Fruit fly (Drosophila melanogaster) whole organism, embryonic: Measurements from ENCODE around the gene CG3517.

ENCODE experiments used
- Aef1 ChIP-seq: fragments of 200-800 bp; sonication (Bioruptor generic); IDR thresholded peaks from 3 replicates; pipeline ENCODE4 v1.3.6; 2022; ENCODE audit warnings: missing biosample characterization, missing genetic modification characterization
- CG1024 ChIP-seq: fragments of 200-800 bp; sonication (Bioruptor generic); IDR thresholded peaks from 2 replicates; pipeline ENCODE4 v1.3.6; 2022; ENCODE audit warnings: missing biosample characterization, missing genetic modification characterization
- CG10462 ChIP-seq: fragments of 200-800 bp; sonication (Bioruptor generic); optimal IDR thresholded peaks from 2 replicates; lab custom pipeline; 2016; ENCODE audit warnings: missing biosample characterization, missing genetic modification characterization
- CG11456 ChIP-seq: fragments of 200-800 bp; sonication (Bioruptor generic); IDR thresholded peaks from 3 replicates; pipeline ENCODE4 v1.3.6; 2022; ENCODE audit warnings: missing biosample characterization, missing genetic modification characterization
- CG11695 ChIP-seq: fragments of 200-800 bp; sonication (Bioruptor generic); IDR thresholded peaks from 3 replicates; pipeline ENCODE4 v1.3.6; 2022; ENCODE audit warnings: missing biosample characterization, missing genetic modification characterization
- CG13894 ChIP-seq: fragments of 200-800 bp; sonication (Bioruptor generic); optimal IDR thresholded peaks from 3 replicates; lab custom pipeline; 2018; ENCODE audit warnings: missing biosample characterization, mild to moderate bottlenecking, missing genetic modification characterization, moderate library complexity
- CG15514 ChIP-seq: fragments of 200-800 bp; sonication (Bioruptor generic); optimal IDR thresholded peaks from 3 replicates; lab custom pipeline; 2017; ENCODE audit warnings: missing biosample characterization, missing genetic modification characterization, mild to moderate bottlenecking, moderate library complexity, missing genetic modification reagents
- CG1602 ChIP-seq: fragments of 200-800 bp; sonication (Bioruptor generic); optimal IDR thresholded peaks from 3 replicates; lab custom pipeline; 2016; ENCODE audit warnings: missing biosample characterization, missing genetic modification characterization
- CG1603 ChIP-seq: fragments of 200-800 bp; sonication (Bioruptor generic); optimal IDR thresholded peaks from 2 replicates; lab custom pipeline; 2019; ENCODE audit warnings: missing biosample characterization, mild to moderate bottlenecking, missing genetic modification characterization, moderate library complexity
- CG17186 ChIP-seq: fragments of 200-800 bp; sonication (Bioruptor generic); optimal IDR thresholded peaks from 3 replicates; lab custom pipeline; 2017; ENCODE audit warnings: missing biosample characterization, missing genetic modification reagents, missing genetic modification characterization
- CG17802 ChIP-seq: fragments of 200-800 bp; sonication (Bioruptor generic); optimal IDR thresholded peaks from 2 replicates; lab custom pipeline; 2018; ENCODE audit warnings: missing biosample characterization, mild to moderate bottlenecking, missing genetic modification characterization, moderate library complexity
- CG30020 ChIP-seq: fragments of 200-800 bp; optimal IDR thresholded peaks from 2 replicates; lab custom pipeline; 2019; ENCODE audit warnings: missing biosample characterization, mild to moderate bottlenecking, missing genetic modification characterization, moderate library complexity
- CG32772 ChIP-seq: fragments of 200-800 bp; sonication (Bioruptor generic); IDR thresholded peaks from 2 replicates; pipeline ENCODE4 v1.3.6; 2022; ENCODE audit warnings: missing biosample characterization, missing genetic modification characterization
- CG3407 ChIP-seq: fragments of 200-800 bp; sonication (Bioruptor generic); optimal IDR thresholded peaks from 2 replicates; lab custom pipeline; 2018; ENCODE audit warnings: missing biosample characterization, mild to moderate bottlenecking, missing genetic modification characterization
- CG4360 ChIP-seq: fragments of 200-800 bp; sonication (Bioruptor generic); IDR thresholded peaks from 2 replicates; pipeline ENCODE4 v1.3.6; 2022; ENCODE audit warnings: missing biosample characterization, missing genetic modification characterization
- CG6854 ChIP-seq: fragments of 200-800 bp; sonication (Bioruptor generic); optimal IDR thresholded peaks from 3 replicates; lab custom pipeline; 2017; ENCODE audit warnings: missing biosample characterization, mild to moderate bottlenecking, missing genetic modification characterization
- CG7928 ChIP-seq: fragments of 200-800 bp; sonication (Bioruptor generic); optimal IDR thresholded peaks from 2 replicates; lab custom pipeline; 2017; ENCODE audit warnings: missing biosample characterization, mild to moderate bottlenecking, missing genetic modification characterization
- CG8765 ChIP-seq: fragments of 200-800 bp; sonication (Bioruptor generic); IDR thresholded peaks from 2 replicates; pipeline ENCODE4 v1.3.6; 2022; ENCODE audit warnings: missing biosample characterization, missing genetic modification characterization
- CG8924 ChIP-seq: fragments of 200-800 bp; optimal IDR thresholded peaks from 3 replicates; lab custom pipeline; 2019; ENCODE audit warnings: missing biosample characterization, mild to moderate bottlenecking, missing genetic modification characterization, moderate library complexity
- Camta ChIP-seq: fragments of 200-800 bp; sonication (Bioruptor generic); optimal IDR thresholded peaks from 2 replicates; lab custom pipeline; 2016; ENCODE audit warnings: missing biosample characterization, missing genetic modification characterization
- Dbx ChIP-seq: fragments of 200-800 bp; sonication (Bioruptor generic); IDR thresholded peaks from 3 replicates; pipeline ENCODE4 v1.3.6; 2022; ENCODE audit warnings: missing biosample characterization, missing genetic modification characterization
- Doc2 ChIP-seq: fragments of 200-800 bp; sonication (Bioruptor generic); IDR thresholded peaks from 2 replicates; pipeline ENCODE4 v1.3.6; 2022; ENCODE audit warnings: missing biosample characterization, missing genetic modification characterization
- HLHmδ ChIP-seq: fragments of 200-800 bp; sonication (Bioruptor generic); optimal IDR thresholded peaks from 2 replicates; lab custom pipeline; 2018; ENCODE audit warnings: missing biosample characterization, mild to moderate bottlenecking, missing genetic modification characterization, moderate library complexity
- Hr78 ChIP-seq, 2 experiments: fragments of 200-800 bp in 1 of 2; fragments of >200 bp in 1 of 2; sonication (Bioruptor generic) in 1 of 2; optimal IDR thresholded peaks; 2 replicates each; lab custom pipeline; 2017 to 2019; ENCODE audit warnings: missing biosample characterization in 2 of 2, missing genetic modification characterization in 2 of 2, mild to moderate bottlenecking in 1 of 2, moderate library complexity in 1 of 2
- NFAT ChIP-seq: fragments of 200-800 bp; sonication (Bioruptor generic); IDR thresholded peaks from 2 replicates; pipeline ENCODE4 v1.3.6; 2022; ENCODE audit warnings: missing biosample characterization, missing genetic modification characterization
- Neu2 ChIP-seq: fragments of 200-800 bp; sonication (Bioruptor generic); optimal IDR thresholded peaks from 3 replicates; lab custom pipeline; 2016; ENCODE audit warnings: missing biosample characterization, missing genetic modification characterization, borderline replicate concordance
- Nf-YC ChIP-seq: fragments of 200-800 bp; optimal IDR thresholded peaks from 3 replicates; lab custom pipeline; 2019; ENCODE audit warnings: missing biosample characterization, mild to moderate bottlenecking, missing genetic modification characterization, moderate library complexity
- NfI ChIP-seq: fragments of 200-800 bp; sonication (Bioruptor generic); optimal IDR thresholded peaks from 3 replicates; lab custom pipeline; 2018; ENCODE audit warnings: missing biosample characterization, mild to moderate bottlenecking, missing genetic modification characterization, moderate library complexity
- Sox102F ChIP-seq: fragments of 200-800 bp; sonication (Bioruptor generic); optimal IDR thresholded peaks from 2 replicates; lab custom pipeline; 2018; ENCODE audit warnings: missing biosample characterization, mild to moderate bottlenecking, missing genetic modification characterization, moderate library complexity
- Xbp1 ChIP-seq: fragments of 200-800 bp; sonication (Bioruptor generic); optimal IDR thresholded peaks from 3 replicates; lab custom pipeline; 2016; ENCODE audit warnings: missing biosample characterization, mild to moderate bottlenecking, missing genetic modification characterization
- dmrt99B ChIP-seq: fragments of 200-800 bp; sonication (Bioruptor generic); optimal IDR thresholded peaks from 2 replicates; lab custom pipeline; 2018; ENCODE audit warnings: missing biosample characterization, mild to moderate bottlenecking, missing genetic modification characterization, moderate library complexity
- dpn ChIP-seq, 2 experiments: fragments of 200-800 bp; sonication (Bioruptor generic); optimal IDR thresholded peaks; 3 replicates each; lab custom pipeline; 2016; ENCODE audit warnings: missing biosample characterization in 2 of 2, missing genetic modification characterization in 2 of 2
- eyg ChIP-seq: fragments of 200-800 bp; sonication (Bioruptor generic); optimal IDR thresholded peaks from 3 replicates; lab custom pipeline; 2016; ENCODE audit warnings: missing biosample characterization, missing genetic modification characterization
- gcm ChIP-seq: fragments of 200-800 bp; sonication (Bioruptor generic); optimal IDR thresholded peaks from 2 replicates; lab custom pipeline; 2019; ENCODE audit warnings: missing biosample characterization, mild to moderate bottlenecking, missing genetic modification characterization, moderate library complexity
- gt ChIP-seq: fragments of 200-800 bp; sonication (Bioruptor generic); IDR thresholded peaks from 2 replicates; pipeline ENCODE4 v1.3.6; 2022; ENCODE audit warnings: missing biosample characterization, missing genetic modification characterization
- ham ChIP-seq: fragments of 200-800 bp; sonication (Bioruptor generic); IDR thresholded peaks from 2 replicates; pipeline ENCODE4 v1.3.6; 2022; ENCODE audit warnings: missing biosample characterization, missing genetic modification characterization
- hth ChIP-seq: fragments of >200 bp; optimal IDR thresholded peaks from 2 replicates; lab custom pipeline; 2017; ENCODE audit warnings: inconsistent platforms
- kay ChIP-seq: fragments of 200-800 bp; sonication (Bioruptor generic); optimal IDR thresholded peaks from 2 replicates; lab custom pipeline; 2016; ENCODE audit warnings: missing biosample characterization, missing genetic modification characterization
- knrl ChIP-seq: fragments of 200-800 bp; sonication (Bioruptor generic); IDR thresholded peaks from 3 replicates; pipeline ENCODE4 v1.3.6; 2022; ENCODE audit warnings: missing biosample characterization, missing genetic modification characterization; ENCODE audit not compliant: partially characterized antibody
- lilli ChIP-seq: fragments of 200-800 bp; sonication (Bioruptor generic); optimal IDR thresholded peaks from 3 replicates; lab custom pipeline; 2016; ENCODE audit warnings: missing biosample characterization, missing genetic modification characterization
- mam ChIP-seq: fragments of 200-800 bp; sonication (Bioruptor generic); optimal IDR thresholded peaks from 3 replicates; lab custom pipeline; 2016; ENCODE audit warnings: missing biosample characterization, missing genetic modification characterization
- pros ChIP-seq: fragments of 200-800 bp; sonication (Bioruptor generic); optimal IDR thresholded peaks from 3 replicates; lab custom pipeline; 2019; ENCODE audit warnings: missing biosample characterization, mild to moderate bottlenecking, missing genetic modification characterization, moderate library complexity
- psq ChIP-seq: fragments of 200-800 bp; sonication (Bioruptor generic); optimal IDR thresholded peaks from 2 replicates; lab custom pipeline; 2017; ENCODE audit warnings: missing biosample characterization, missing genetic modification characterization
- pum ChIP-seq: fragments of 200-800 bp; sonication (Bioruptor generic); optimal IDR thresholded peaks from 2 replicates; lab custom pipeline; 2016; ENCODE audit warnings: missing biosample characterization, missing genetic modification characterization
- schlank ChIP-seq: fragments of 200-800 bp; sonication (Bioruptor generic); optimal IDR thresholded peaks from 2 replicates; lab custom pipeline; 2018; ENCODE audit warnings: missing biosample characterization, mild to moderate bottlenecking, missing genetic modification characterization
- shn ChIP-seq: fragments of 200-800 bp; sonication (Bioruptor generic); optimal IDR thresholded peaks from 3 replicates; lab custom pipeline; 2016; ENCODE audit warnings: missing biosample characterization, missing genetic modification characterization
- stc ChIP-seq: fragments of 200-800 bp; sonication (Bioruptor generic); IDR thresholded peaks from 2 replicates; pipeline ENCODE4 v1.3.6; 2022; ENCODE audit warnings: missing biosample characterization, missing genetic modification characterization
- tgo ChIP-seq: fragments of 200-800 bp; sonication (Bioruptor generic); IDR thresholded peaks from 3 replicates; pipeline ENCODE4 v1.3.6; 2022; ENCODE audit warnings: missing biosample characterization, missing genetic modification characterization
- tna ChIP-seq: fragments of 200-800 bp; sonication (Bioruptor generic); IDR thresholded peaks from 2 replicates; pipeline ENCODE4 v1.3.6; 2022; ENCODE audit warnings: missing biosample characterization, missing genetic modification characterization; ENCODE audit not compliant: partially characterized antibody
- twi ChIP-seq: fragments of 200-800 bp; optimal IDR thresholded peaks from 2 replicates; lab custom pipeline; 2019; ENCODE audit warnings: missing biosample characterization, mild to moderate bottlenecking, missing genetic modification characterization, moderate library complexity
- zen2 ChIP-seq: fragments of 200-800 bp; sonication (Bioruptor generic); IDR thresholded peaks from 3 replicates; pipeline ENCODE4 v1.3.6; 2022; ENCODE audit warnings: missing biosample characterization, missing genetic modification characterization; ENCODE audit not compliant: partially characterized antibody

The CG3517 gene

DNA sequence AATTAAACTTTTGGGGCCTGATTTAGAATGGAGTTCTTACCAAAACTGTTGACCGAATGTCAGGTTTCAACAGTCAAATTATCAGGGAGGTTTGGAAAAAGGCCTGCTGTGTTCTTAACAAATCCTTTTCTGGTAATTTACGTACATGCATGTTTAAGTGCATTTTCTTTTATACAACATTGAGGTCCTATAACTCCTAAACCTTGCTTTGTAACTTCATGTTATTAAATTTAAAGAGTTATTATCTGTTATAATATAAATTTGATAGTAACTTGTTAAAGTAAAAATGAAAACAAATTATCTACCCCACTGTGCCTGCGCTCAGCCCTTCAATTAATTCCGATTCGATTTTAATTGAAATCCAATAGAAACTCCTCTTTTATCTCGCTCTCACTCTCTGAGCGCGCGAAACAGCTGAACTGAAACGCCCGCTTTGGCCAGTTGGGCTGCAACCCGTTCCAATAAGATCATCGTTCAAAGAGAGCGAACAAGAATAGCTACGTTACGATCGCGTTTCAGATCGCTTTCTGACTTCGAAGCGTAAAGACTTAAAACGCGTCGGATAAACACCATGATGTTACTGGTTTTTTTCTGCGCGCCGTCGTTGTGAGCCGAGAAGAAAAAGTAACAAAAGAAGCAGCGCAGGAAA lies 38.1 kb upstream of the CG3517 start, which contains the start of gene Scsalpha2 (continued):
- TF ChIP-seq CG13894 (tag; lab: Kevin White, UChicago) (no peak), CG32772 (GFP tag; lab: Robert Waterston, UW) (no peak), CG8924 (tag; lab: Kevin White, UChicago) (no peak), gt (no peak), eyg (no peak), kay (no peak), CG6854 (GFP tag; lab: Kevin White, UChicago) (no peak), Hr78 (GFP tag; optimal IDR thresholded peaks at IDR 0.05; lab: Kevin White, UChicago) (no peak), tna (GFP tag; lab: Robert Waterston, UW) (no peak), pum (no peak), zen2 (GFP tag; lab: Robert Waterston, UW) (no peak; the same call in 2 of the 3 replicates), CG15514 (GFP tag; lab: Kevin White, UChicago) (no peak), knrl (GFP tag; lab: Robert Waterston, UW) (no peak), HLHmδ (GFP tag; lab: Kevin White, UChicago) (peak; percentile 41), stc (GFP tag; lab: Robert Waterston, UW) (no peak), CG10462 (GFP tag; lab: Kevin White, UChicago) (no peak), CG11456 (no peak), twi (tag; lab: Kevin White, UChicago) (no peak), ham (GFP tag; lab: Robert Waterston, UW) (no peak), CG8765 (GFP tag; lab: Robert Waterston, UW) (no peak), CG1024 (GFP tag; lab: Robert Waterston, UW) (no peak), CG4360 (GFP tag; lab: Robert Waterston, UW) (peak; percentile 15; the same call in 1 of the 2 replicates), CG11695 (GFP tag; lab: Robert Waterston, UW) (no peak), Aef1 (GFP tag; lab: Robert Waterston, UW) (no peak), gcm (GFP tag; lab: Kevin White, UChicago) (no peak), Xbp1 (GFP tag; lab: Kevin White, UChicago) (no peak), lilli (GFP tag; lab: Kevin White, UChicago) (no peak), Sox102F (no peak), mam (GFP tag; lab: Kevin White, UChicago) (no peak), CG17802 (tag; lab: Kevin White, UChicago) (no peak), CG1602 (GFP tag; lab: Kevin White, UChicago) (no peak), CG17186 (GFP tag; lab: Kevin White, UChicago) (no peak), shn (no peak), CG3407 (GFP tag; lab: Kevin White, UChicago) (no peak), dmrt99B (tag; lab: Kevin White, UChicago) (peak; percentile 2), Doc2 (GFP tag; lab: Robert Waterston, UW) (no peak), Dbx (no peak), Nf-YC (tag; lab: Kevin White, UChicago) (no peak), CG1603 (tag; lab: Kevin White, UChicago) (no peak), tgo (GFP tag; lab: Robert Waterston, UW) (no peak), schlank (tag; lab: Kevin White, UChicago) (no peak), Neu2 (GFP tag; lab: Kevin White, UChicago) (no peak), hth (lab: Kevin White, UChicago) (no peak), NFAT (no peak), dpn (GFP tag; optimal IDR thresholded peaks at IDR 0.05; lab: Kevin White, UChicago) (no peak), Camta (GFP tag; lab: Kevin White, UChicago) (no peak), CG30020 (no peak), psq (GFP tag; lab: Kevin White, UChicago) (no peak), CG7928 (no peak), pros (GFP tag; lab: Kevin White, UChicago) (peak; percentile 1), NfI (GFP tag; lab: Kevin White, UChicago) (no peak)
